Worm (Caenorhabditis elegans) whole organism, early embryonic: ENCODE measurements around the gene mlk-1.

Experiments used
- B0310.2 ChIP-seq: sonication (generic microtip); optimal IDR thresholded peaks from 2 replicates; lab custom pipeline; 2016; ENCODE audit warnings: mild to moderate bottlenecking, missing genetic modification characterization, missing compliant biosample characterization
- F13C5.2 ChIP-seq: sonication (generic microtip); optimal IDR thresholded peaks from 2 replicates; lab custom pipeline; 2017; ENCODE audit warnings: mild to moderate bottlenecking, missing genetic modification characterization, inconsistent platforms, missing compliant biosample characterization
- aly-1 ChIP-seq: sonication (generic microtip); optimal IDR thresholded peaks from 2 replicates; lab custom pipeline; 2016; ENCODE audit warnings: missing genetic modification characterization, missing compliant biosample characterization
- ama-1 ChIP-seq: fragments of 150-350 bp; optimal IDR thresholded peaks from 2 replicates; lab custom pipeline; 2014
- ceh-13 ChIP-seq: fragments of 200-800 bp; sonication (Bioruptor generic); optimal IDR thresholded peaks from 2 replicates; lab custom pipeline; 2018; ENCODE audit warnings: mild to moderate bottlenecking, missing genetic modification characterization, missing compliant biosample characterization
- ceh-36 ChIP-seq: sonication (generic microtip); optimal IDR thresholded peaks from 2 replicates; lab custom pipeline; 2016; ENCODE audit warnings: missing genetic modification characterization, inconsistent platforms, missing compliant biosample characterization
- ets-7 ChIP-seq: sonication (generic microtip); optimal IDR thresholded peaks from 2 replicates; lab custom pipeline; 2016; ENCODE audit warnings: missing genotype, missing genetic modification characterization, missing compliant biosample characterization
- flt-1 ChIP-seq: fragments of 200-800 bp; sonication (Bioruptor generic); IDR thresholded peaks from 2 replicates; pipeline ENCODE4 v1.3.6; 2022; ENCODE audit warnings: missing genetic modification characterization, missing compliant biosample characterization
- hmbx-1 ChIP-seq: sonication (generic microtip); optimal IDR thresholded peaks from 2 replicates; lab custom pipeline; 2016; ENCODE audit warnings: mild to moderate bottlenecking, missing genetic modification characterization, missing compliant biosample characterization
- hmg-4 ChIP-seq: fragments of 200-800 bp; sonication (Bioruptor generic); optimal IDR thresholded peaks from 2 replicates; lab custom pipeline; 2018; ENCODE audit warnings: mild to moderate bottlenecking, missing genetic modification characterization, missing compliant biosample characterization
- hnd-1 ChIP-seq: sonication (generic microtip); optimal IDR thresholded peaks from 2 replicates; lab custom pipeline; 2016; ENCODE audit warnings: missing genetic modification characterization, missing compliant biosample characterization
- pes-1 ChIP-seq: fragments of 200-800 bp; sonication (Bioruptor generic); IDR thresholded peaks from 2 replicates; pipeline ENCODE4 v1.3.6; 2022; ENCODE audit warnings: missing genetic modification reagents, missing genetic modification characterization, missing compliant biosample characterization
- scrt-1 ChIP-seq: fragments of 200-800 bp; sonication (Bioruptor generic); IDR thresholded peaks from 2 replicates; pipeline ENCODE4 v1.3.6; 2022; ENCODE audit warnings: missing genetic modification characterization, missing compliant biosample characterization
- sea-1 ChIP-seq: fragments of 200-800 bp; sonication (Bioruptor generic); conservative IDR thresholded peaks from 2 replicates; pipeline ENCODE4 v1.3.6; 2022; ENCODE audit warnings: missing genetic modification characterization, missing compliant biosample characterization
- tbx-11 ChIP-seq: fragments of 200-800 bp; sonication (Bioruptor generic); IDR thresholded peaks from 2 replicates; pipeline ENCODE4 v1.3.6; 2022; ENCODE audit warnings: missing genetic modification characterization, missing compliant biosample characterization
- tbx-37 ChIP-seq: fragments of 200-800 bp; sonication (Bioruptor generic); conservative IDR thresholded peaks from 2 replicates; pipeline ENCODE4 v1.3.6; 2022; ENCODE audit warnings: missing genetic modification reagents, missing genetic modification characterization, missing compliant biosample characterization
- tra-4 ChIP-seq: sonication (generic microtip); optimal IDR thresholded peaks from 2 replicates; lab custom pipeline; 2017; ENCODE audit warnings: missing genetic modification characterization, missing compliant biosample characterization

The mlk-1 gene

DNA sequence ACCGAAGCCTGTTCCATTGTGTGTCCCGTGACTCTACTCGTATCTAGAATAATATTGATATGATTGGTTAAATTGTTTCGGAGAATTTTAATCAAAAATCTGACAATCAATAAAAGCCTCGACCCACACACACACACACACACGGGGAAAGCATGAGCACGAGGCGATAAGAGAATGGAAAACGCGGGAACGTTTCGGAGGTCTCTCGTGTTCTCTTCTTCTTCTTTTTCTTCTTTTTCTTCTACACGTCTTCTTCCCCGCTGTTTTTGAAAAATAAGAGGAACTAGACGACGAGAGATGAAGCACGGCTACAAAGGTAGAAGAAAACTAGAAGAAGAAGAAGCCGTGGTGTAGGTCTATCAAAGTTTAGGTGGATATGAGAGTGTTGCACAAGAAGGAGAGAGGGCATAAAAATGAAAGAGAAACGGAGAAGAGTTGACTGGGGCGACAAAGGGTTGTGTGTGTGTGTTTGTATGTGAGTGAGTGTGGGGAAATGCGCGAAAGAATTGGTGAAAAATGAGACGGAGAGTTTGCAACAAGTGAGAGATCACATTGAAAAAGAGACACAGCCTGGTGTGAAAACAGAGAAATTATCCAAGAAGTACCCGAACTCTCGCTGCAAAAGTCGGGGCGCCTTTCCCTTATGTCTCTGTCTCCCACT is at the start of gene mlk-1:
Gene mlk-1, minus strand, starts transcription at position 51 of the 661 bp plus-strand sequence.
- TF ChIP-seq ceh-13 (no peak), B0310.2 (no peak), ama-1 (lab: Kevin White, UChicago) (no peak), aly-1 (no peak), scrt-1 (no peak), F13C5.2 (peak; percentile 12), flt-1 (GFP tag; lab: Robert Waterston, UW) (no peak)

DNA sequence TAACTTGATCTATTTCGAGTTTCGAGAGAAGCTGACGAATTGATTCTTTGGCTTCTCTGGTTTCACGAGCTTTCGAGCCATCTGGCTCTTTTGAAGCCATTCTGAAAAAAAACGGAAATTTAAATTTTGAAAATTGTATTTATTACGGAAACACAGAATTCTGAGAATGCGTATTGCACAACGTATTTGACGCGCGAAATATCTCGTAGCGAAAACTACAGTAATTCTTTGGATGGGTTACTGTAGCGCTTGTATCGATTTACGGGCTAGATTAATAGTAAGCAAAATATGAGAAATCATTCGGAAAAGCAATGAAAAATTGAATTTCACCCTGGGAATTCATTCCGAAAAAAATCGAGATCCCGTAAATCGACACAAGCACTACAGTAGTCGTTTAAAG is 49.0 kb upstream of the mlk-1 start, which contains the start of gene C04F5.8:
Gene C04F5.8, minus strand, starts transcription at position 101 of the 400 bp plus-strand sequence.
- TF ChIP-seq ceh-36, result no peak
- TF ChIP-seq tbx-11 (GFP tag; lab: Robert Waterston, UW), result no peak
- TF ChIP-seq ama-1 (lab: Kevin White, UChicago), result no peak
- no peak for TF ChIP-seq ets-7 (tag; lab: Kevin White, UChicago)
- TF ChIP-seq hmbx-1 (tag; lab: Kevin White, UChicago), result no peak
- TF ChIP-seq B0310.2, result no peak
- no peak for TF ChIP-seq F13C5.2
- no peak for TF ChIP-seq pes-1
- no peak for TF ChIP-seq ceh-13
- no peak for TF ChIP-seq sea-1 (GFP tag; lab: Robert Waterston, UW)
- no peak for TF ChIP-seq scrt-1
- no peak for TF ChIP-seq tra-4
- TF ChIP-seq tbx-37 (GFP tag; lab: Robert Waterston, UW), result no peak
- no peak for TF ChIP-seq flt-1 (GFP tag; lab: Robert Waterston, UW)
- TF ChIP-seq aly-1, result no peak

DNA sequence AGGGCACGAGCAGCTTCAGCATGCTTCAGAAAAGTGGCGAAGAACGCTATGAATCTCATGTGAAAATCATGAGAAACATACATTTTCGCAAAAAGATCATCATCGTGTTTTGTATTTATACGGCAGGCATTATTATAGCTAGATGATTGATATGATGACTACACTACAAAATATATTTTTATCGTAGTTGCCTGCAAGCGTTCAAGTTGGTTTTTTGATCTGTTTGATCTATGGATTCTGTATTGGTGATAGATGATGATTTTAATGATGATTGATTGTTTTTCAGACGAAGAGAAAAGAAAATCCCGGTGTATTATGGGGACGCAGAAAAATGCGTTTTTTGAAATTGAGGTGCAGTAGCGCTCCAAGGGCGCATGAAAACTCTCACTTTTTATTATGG is 46.1 kb upstream of the mlk-1 start, which contains the start of gene ugt-63:
Gene ugt-63, minus strand, starts transcription at position 89 of the 400 bp plus-strand sequence.
- no peak for TF ChIP-seq B0310.2
- no peak for TF ChIP-seq flt-1 (GFP tag; lab: Robert Waterston, UW)
- TF ChIP-seq ets-7 (tag; lab: Kevin White, UChicago), result no peak
- TF ChIP-seq pes-1, result no peak
- no peak for TF ChIP-seq ceh-36
- no peak for TF ChIP-seq scrt-1
- TF ChIP-seq ceh-13, result no peak
- TF ChIP-seq aly-1, result no peak
- no peak for TF ChIP-seq tbx-37 (GFP tag; lab: Robert Waterston, UW)
- no peak for TF ChIP-seq ama-1 (lab: Kevin White, UChicago)
- TF ChIP-seq hnd-1, result no peak
- no peak for TF ChIP-seq tra-4
- TF ChIP-seq hmg-4, result no peak
- TF ChIP-seq F13C5.2, result no peak
- TF ChIP-seq sea-1 (GFP tag; lab: Robert Waterston, UW), result no peak
- no peak for TF ChIP-seq hmbx-1 (tag; lab: Kevin White, UChicago)
- no peak for TF ChIP-seq tbx-11 (GFP tag; lab: Robert Waterston, UW)

DNA sequence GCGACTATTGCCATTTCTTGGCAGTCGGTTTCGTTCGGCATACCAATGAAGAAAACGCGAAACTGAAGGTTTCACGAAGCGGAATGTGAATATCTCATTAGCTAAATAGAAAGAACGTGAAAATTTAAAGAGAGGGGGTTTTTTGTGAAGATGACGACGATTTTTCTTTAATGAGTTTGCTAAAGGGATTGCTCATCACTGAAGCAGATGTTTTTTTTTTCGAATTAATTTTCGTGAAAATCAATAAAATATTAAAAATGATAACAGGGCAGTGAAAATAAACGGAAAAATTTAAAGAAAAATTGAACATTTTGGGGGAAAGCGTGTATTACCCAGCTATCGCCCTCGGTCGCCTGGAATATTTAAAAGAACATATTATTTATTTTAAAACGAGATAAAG is 43.2 kb upstream of the mlk-1 start, which contains the start of gene srab-3:
Gene srab-3, minus strand, starts transcription at position 101 of the 400 bp plus-strand sequence.
- TF ChIP-seq tra-4, result no peak
- TF ChIP-seq ceh-13, result no peak
- no peak for TF ChIP-seq hmg-4

- TF ChIP-seq scrt-1 (no peak), ama-1 (lab: Kevin White, UChicago) (no peak), B0310.2 (no peak), hmg-4 (no peak), F13C5.2 (no peak), aly-1 (no peak), sea-1 (GFP tag; lab: Robert Waterston, UW) (no peak), tbx-11 (GFP tag; lab: Robert Waterston, UW) (no peak), ets-7 (tag; lab: Kevin White, UChicago) (no peak), ceh-36 (no peak), tra-4 (no peak)
Observed at ce11 chrV:5104934-5105333, 40.3 kb upstream of the mlk-1 start, which contains the start of gene srab-2. srab-2 (minus strand) TSS chrV:5105034.

ce11 chrV:5102017-5102416 is 37.4 kb upstream of the mlk-1 start, which contains the start of gene srab-1:
srab-1 (minus strand) TSS chrV:5102117.
- TF ChIP-seq hmbx-1 (tag; lab: Kevin White, UChicago) (no peak), aly-1 (no peak), F13C5.2 (no peak), ceh-36 (no peak), tbx-37 (GFP tag; lab: Robert Waterston, UW) (no peak), tra-4 (no peak)

DNA sequence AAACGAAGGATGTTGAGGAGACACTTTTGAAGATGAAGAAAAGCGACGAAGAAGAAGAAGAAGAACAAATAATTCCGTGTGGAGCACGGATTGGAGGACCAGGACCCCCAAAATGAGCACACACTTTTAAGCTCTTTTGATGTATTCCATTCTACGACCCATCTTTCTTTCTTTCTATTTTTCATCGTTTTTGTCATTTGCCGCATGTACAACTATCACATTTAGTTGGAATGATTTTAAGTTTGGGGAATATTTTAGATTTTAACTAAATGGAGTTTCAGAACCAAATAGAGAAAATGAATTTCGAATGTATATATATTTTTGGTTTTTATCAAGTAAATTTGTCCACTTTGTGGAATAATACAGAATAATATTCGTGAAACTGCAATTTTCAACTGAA is 34.3 kb upstream of the mlk-1 start, which contains the start of gene unc-46:
Gene unc-46, minus strand, starts transcription at position 101 of the 400 bp plus-strand sequence.
- TF ChIP-seq B0310.2 (no peak), tbx-37 (GFP tag; lab: Robert Waterston, UW) (no peak), F13C5.2 (no peak), tra-4 (no peak)

DNA sequence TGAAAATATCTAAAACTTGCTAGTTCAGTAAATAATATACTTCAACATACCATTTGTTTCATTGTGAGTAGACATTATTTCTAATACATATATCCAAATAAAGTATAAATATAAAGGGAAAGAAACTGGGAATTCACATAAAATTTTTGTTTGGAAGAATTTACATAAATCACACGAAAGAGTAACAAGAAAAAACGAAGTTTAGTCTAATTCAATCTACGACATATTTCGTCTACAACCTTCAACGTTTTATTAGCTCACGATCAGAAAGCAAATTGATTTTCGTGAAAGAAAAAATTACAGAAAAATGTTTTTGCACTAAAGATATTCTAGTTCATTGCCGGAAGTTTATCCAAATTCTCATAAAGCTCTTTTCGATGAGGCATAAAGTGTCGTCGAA is 32.4 kb upstream of the mlk-1 start, which contains the start of gene C04F5.2:
Gene C04F5.2, minus strand, starts transcription at position 101 of the 400 bp plus-strand sequence.
- TF ChIP-seq hmbx-1 (tag; lab: Kevin White, UChicago), result no peak
- no peak for TF ChIP-seq aly-1
- no peak for TF ChIP-seq tbx-37 (GFP tag; lab: Robert Waterston, UW)
- TF ChIP-seq ama-1 (lab: Kevin White, UChicago), result no peak
- no peak for TF ChIP-seq hmg-4
- TF ChIP-seq tra-4, result no peak
- no peak for TF ChIP-seq ceh-13
- TF ChIP-seq pes-1, result no peak
- no peak for TF ChIP-seq hnd-1
- no peak for TF ChIP-seq flt-1 (GFP tag; lab: Robert Waterston, UW)
- no peak for TF ChIP-seq scrt-1
- no peak for TF ChIP-seq sea-1 (GFP tag; lab: Robert Waterston, UW)
- no peak for TF ChIP-seq tbx-11 (GFP tag; lab: Robert Waterston, UW)
- no peak for TF ChIP-seq F13C5.2

DNA sequence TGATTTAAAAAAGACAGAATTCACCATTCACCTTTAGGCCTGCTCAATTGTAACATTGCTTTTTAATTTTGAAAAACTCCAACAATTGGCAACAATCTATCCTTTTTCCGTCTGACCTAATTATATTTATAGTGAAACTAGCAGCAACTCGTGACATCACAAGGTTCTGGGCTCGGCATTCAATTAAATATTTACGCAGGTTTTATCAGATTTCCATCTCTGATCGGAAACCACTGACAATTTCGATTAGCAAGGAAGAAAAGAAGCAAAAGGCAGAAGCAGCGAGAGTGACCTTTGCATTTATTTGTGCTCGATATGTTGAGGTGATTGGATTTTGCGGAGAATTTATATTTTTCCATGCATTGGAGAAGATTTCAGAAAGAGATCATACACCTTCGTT is 25.8 kb upstream of the mlk-1 start:
- TF ChIP-seq tra-4, result no peak
- no peak for TF ChIP-seq ama-1 (lab: Kevin White, UChicago)
- TF ChIP-seq flt-1 (GFP tag; lab: Robert Waterston, UW), result no peak
- no peak for TF ChIP-seq ceh-13
- no peak for TF ChIP-seq hmbx-1 (tag; lab: Kevin White, UChicago)
- TF ChIP-seq ceh-36, result no peak
- no peak for TF ChIP-seq pes-1
- no peak for TF ChIP-seq ets-7 (tag; lab: Kevin White, UChicago)
- no peak for TF ChIP-seq hnd-1
- no peak for TF ChIP-seq scrt-1
- no peak for TF ChIP-seq hmg-4
- no peak for TF ChIP-seq tbx-37 (GFP tag; lab: Robert Waterston, UW)
- TF ChIP-seq F13C5.2, result no peak
- no peak for TF ChIP-seq aly-1
- no peak for TF ChIP-seq B0310.2
- TF ChIP-seq tbx-11 (GFP tag; lab: Robert Waterston, UW), result no peak
- no peak for TF ChIP-seq sea-1 (GFP tag; lab: Robert Waterston, UW)
